Fruit fly (Drosophila melanogaster): ENCODE data around the gene Xe7.

The Xe7 gene

DNA sequence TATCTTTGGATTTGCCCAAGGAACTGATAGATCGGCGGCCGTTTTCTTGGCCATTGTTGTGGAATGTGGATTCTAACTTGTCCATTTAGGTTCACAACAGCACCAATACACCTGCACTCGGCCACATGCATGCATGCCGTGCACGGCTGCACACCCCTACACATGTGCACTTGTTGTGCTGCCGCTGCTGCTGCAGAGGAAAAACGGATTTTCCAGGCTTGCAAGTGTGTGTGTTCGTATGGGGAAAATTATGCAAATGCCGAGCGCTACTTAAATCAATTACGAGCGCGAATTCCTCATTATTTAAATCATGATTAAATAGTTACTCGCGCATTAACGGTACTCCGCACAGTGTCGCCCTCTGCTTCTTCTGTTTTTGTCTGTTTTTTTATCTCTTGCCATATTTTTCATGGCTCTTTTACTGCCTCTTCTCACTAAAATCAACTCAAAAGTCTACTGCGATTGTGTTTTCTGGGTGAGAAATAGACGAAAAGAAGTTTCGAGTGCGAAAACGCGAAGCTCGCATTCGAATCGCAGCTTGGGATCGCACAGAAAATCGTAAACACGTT is 15.5 kb upstream of the Xe7 start:
- no peak for TF ChIP-seq ttk (optimal IDR thresholded peaks at IDR 0.05)
- TF ChIP-seq psq (optimal IDR thresholded peaks at IDR 0.05) = no peak
- TF ChIP-seq h (optimal IDR thresholded peaks at IDR 0.05) = no peak
- no peak for TF ChIP-seq insv (optimal IDR thresholded peaks at IDR 0.05)

DNA sequence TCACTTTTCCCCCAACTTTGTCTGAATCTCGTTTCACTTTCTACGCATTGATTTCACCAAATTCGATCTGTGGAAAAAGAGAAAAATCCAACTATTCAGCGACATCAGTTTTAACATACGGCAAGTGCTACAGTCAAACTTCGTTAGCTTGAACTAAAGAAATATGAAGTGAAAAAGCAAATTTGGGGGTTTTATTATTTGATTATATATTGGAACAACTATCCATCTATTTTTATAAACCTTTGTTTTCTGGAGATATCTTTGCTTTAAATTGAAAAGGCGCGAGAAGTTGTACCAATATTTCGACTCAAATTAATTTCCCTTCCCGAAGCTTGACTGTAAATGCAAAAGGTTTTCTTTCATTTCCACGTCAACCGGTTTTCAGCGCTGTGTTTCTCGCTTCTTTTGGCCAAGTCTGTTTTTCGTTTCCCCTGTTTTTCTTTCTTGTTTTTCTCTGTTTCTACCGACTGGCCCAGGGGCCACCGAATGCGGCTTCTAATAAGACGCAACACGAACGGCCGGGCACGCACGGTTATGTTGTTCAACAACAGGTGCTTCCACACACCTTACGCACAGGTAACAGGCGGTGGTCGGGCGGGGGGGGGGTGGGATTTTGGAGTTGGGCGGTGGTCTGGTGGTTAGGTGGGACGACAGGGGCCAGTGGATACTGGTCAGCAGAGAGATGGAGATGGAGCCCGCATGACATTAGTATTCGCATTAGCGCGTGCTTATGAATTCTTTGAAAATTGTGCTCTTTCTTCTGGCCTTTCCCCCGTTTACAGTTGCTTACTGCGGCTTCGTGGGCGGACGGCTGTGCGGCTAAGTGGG is 14.0 kb upstream of the Xe7 start:
- no peak for TF ChIP-seq psq (optimal IDR thresholded peaks at IDR 0.05)
- TF ChIP-seq h (optimal IDR thresholded peaks at IDR 0.05) = no peak
- TF ChIP-seq Myc (optimal IDR thresholded peaks at IDR 0.05) = no peak
- TF ChIP-seq insv (optimal IDR thresholded peaks at IDR 0.05) = no peak
- TF ChIP-seq ttk (optimal IDR thresholded peaks at IDR 0.05) = no peak
- no peak for TF ChIP-seq Sin3A (optimal IDR thresholded peaks at IDR 0.05)

DNA sequence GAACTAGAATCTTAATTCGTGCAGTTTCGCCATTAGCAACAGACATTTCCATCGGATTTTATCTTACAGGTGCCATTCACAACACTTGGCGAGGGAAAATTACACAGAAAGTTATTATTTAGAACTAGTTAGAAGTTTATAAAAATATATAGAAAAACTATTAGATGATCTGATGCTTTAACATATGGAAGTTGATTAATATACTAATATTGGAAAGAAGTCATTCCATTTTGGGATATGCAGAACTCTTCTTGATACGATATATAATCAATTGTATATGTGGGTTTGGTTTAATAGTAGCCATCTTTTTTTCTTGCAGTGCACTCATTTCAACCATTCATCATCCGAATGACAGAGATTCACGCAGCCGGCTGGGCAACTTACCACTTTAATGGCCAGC is 13.1 kb upstream of the Xe7 start:
- TF ChIP-seq insv (optimal IDR thresholded peaks at IDR 0.05) (no peak), Myc (optimal IDR thresholded peaks at IDR 0.05) (no peak), h (optimal IDR thresholded peaks at IDR 0.05) (no peak), psq (optimal IDR thresholded peaks at IDR 0.05) (no peak), ttk (optimal IDR thresholded peaks at IDR 0.05) (no peak), Sin3A (optimal IDR thresholded peaks at IDR 0.05) (no peak)

DNA sequence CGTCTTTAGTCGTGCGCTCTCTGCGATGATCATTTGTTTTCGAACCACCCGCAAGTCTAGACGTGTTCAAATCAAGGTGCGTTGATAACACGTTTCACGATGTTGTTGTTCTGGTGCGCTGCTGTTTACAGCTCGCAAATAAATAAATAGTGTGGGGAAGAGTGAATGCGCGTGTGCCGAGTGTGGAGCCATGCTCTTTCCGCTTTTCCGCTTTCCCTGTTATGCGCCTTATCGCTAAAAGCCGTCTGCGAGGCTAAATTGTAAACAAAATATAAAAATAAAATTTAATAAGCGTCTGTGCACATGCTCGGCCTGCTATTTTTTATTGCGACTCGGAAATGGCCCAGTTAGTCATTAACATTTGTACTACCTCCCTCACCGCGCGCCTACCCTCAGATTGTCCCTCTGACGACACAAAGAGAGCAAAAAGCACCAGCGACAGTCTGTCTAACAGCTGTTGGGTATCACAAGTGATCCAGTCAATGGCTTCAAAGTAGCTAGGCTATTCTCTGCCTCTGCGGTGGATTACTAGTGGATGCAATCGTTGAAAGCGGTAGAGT is 3.6 kb upstream of the Xe7 start:
- no peak for TF ChIP-seq h (optimal IDR thresholded peaks at IDR 0.05)
- TF ChIP-seq Myc (optimal IDR thresholded peaks at IDR 0.05) = no peak
- TF ChIP-seq insv (optimal IDR thresholded peaks at IDR 0.05) = no peak
- TF ChIP-seq psq (optimal IDR thresholded peaks at IDR 0.05) = no peak
- TF ChIP-seq Sin3A (optimal IDR thresholded peaks at IDR 0.05) = no peak
- no peak for TF ChIP-seq ttk (optimal IDR thresholded peaks at IDR 0.05)

DNA sequence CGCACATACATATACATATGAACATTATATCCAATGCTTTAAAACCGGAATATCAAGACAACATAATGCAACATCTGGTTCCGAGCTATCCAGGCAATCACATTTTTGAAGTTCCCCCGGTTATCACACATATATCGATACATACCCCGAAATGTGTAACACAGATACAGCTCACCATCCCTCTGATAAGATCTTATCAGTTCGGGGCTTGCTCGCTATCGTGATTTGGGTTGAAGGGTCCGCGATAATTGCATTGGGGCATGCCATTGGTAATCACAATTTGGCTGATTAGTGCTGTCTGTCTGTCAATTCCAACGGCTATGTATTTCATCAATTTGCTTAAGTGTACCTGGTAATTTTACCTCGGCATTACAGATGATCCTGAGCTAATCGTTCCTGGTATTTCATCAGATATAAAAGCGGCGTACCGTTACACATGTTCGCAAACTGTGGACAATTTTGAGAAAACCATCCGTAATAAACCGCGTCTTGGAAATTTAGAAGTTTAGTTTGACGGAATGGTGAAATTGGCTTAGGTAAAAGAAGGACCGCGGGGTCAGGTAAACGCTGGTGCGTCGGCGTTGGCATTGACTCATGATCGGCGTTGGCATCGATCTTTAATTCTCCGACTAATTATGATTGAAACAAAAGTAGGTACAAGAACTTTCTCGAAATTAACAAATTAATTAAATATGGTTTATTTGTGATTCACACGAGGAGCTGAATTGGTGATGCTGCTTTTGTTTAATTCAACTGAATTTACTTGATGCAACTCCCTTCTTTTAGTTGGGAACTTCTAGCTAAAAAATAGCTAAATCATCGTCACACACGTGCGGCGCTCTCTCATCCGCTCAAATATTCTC is 2.9 kb upstream of the Xe7 start:
- TF ChIP-seq insv (optimal IDR thresholded peaks at IDR 0.05) = no peak
- no peak for TF ChIP-seq Sin3A (optimal IDR thresholded peaks at IDR 0.05)
- TF ChIP-seq ttk (optimal IDR thresholded peaks at IDR 0.05) = no peak
- no peak for TF ChIP-seq h (optimal IDR thresholded peaks at IDR 0.05)
- no peak for TF ChIP-seq Myc (optimal IDR thresholded peaks at IDR 0.05)
- no peak for TF ChIP-seq psq (optimal IDR thresholded peaks at IDR 0.05)

DNA sequence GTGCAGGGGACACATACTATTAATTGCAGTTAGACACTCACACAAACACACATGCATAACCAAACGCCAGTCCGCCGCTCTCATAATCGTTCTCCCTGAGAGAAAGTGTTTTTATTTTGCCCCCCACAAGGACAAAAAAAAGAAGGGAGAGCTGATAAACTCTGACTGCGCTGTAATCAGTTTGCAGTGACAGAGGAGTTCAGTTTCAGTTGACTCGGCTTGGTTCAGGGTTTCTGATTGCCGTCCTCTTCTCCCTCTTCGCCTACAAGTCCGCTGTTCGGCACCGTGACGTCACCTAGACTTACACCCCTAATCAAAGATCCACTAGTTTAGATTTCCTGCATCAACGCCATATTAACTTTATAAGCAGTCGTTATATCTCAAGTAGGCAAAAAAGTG is 2.1 kb upstream of the Xe7 start:
- no peak for TF ChIP-seq insv (optimal IDR thresholded peaks at IDR 0.05)
- TF ChIP-seq psq (optimal IDR thresholded peaks at IDR 0.05) = no peak
- no peak for TF ChIP-seq Sin3A (optimal IDR thresholded peaks at IDR 0.05)
- TF ChIP-seq Myc (optimal IDR thresholded peaks at IDR 0.05) = no peak
- no peak for TF ChIP-seq h (optimal IDR thresholded peaks at IDR 0.05)
- no peak for TF ChIP-seq ttk (optimal IDR thresholded peaks at IDR 0.05)

DNA sequence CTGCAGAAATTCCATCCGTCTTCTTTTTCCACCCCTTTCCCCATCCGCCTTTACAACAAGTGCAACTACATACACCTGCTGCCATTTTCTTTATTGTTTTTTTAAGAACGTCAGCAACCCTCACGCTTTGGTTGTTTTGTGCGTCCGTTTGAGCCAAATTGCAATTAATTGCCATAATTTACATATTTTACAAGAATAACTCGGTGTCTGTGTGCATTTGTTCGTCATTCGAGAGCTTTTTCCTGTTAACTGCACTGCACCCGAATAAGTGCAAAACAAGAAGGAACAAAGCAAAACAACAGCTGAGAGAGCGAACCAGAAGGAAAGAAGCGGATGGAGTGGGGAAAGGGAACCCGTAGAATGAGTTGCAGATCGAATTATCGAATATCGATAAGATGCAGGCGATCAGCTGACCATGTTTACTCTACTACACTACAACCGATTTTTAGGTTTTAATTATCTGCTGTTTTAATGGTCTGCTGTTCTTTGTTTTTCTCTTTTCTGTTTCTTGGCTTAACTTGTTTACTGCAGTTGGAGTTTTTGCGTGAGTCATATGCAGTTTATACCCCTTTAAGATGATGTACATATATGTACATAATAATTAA is 1.6 kb upstream of the Xe7 start:
- TF ChIP-seq ttk (optimal IDR thresholded peaks at IDR 0.05) (no peak), Sin3A (optimal IDR thresholded peaks at IDR 0.05) (no peak), Myc (optimal IDR thresholded peaks at IDR 0.05) (no peak), h (optimal IDR thresholded peaks at IDR 0.05) (no peak), psq (optimal IDR thresholded peaks at IDR 0.05) (no peak), insv (optimal IDR thresholded peaks at IDR 0.05) (no peak)

DNA sequence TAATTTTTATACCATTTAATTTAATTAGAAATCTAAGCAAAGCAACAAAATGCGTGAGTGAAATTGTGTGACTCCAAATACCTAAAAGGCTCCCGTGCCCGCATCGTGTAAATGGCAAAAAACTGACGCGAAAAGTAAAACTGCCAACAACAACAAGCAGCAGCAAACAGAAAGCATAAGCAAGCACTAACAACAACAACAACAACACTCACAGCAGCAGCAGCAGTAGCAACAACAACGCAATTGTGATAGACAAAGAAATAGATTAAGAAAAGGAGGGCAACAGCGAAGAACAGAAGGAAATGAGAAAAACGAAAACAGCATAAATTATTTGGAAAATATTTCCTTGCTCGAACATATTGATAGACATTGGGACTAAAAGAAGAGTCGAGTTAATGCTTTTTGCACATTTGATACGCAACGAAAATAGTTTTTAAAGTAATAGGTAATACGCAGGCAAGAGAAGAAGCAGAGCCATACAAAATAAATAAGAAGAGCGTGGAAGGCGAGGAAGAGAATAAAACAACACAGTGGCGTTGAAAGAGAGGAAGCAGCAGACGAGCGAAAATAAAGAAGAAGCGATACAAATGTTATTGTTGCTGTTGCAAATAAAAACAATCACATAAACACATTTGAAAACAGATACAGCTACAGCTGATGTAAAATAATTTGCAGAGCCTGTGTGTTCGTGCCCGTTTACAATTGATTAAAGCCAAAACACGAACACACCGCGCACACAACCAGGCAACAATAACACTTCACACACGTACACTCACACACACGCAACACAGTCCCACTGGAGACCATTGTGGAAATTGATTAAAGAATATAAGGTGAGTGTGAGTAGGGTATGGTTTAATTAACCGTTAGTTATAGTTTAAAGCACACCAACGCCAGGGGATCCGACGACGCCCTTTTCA is 866 bp upstream of the Xe7 start:
- no peak for TF ChIP-seq h (optimal IDR thresholded peaks at IDR 0.05)
- TF ChIP-seq Myc (optimal IDR thresholded peaks at IDR 0.05) = no peak
- TF ChIP-seq Sin3A (optimal IDR thresholded peaks at IDR 0.05) = no peak
- no peak for TF ChIP-seq insv (optimal IDR thresholded peaks at IDR 0.05)
- TF ChIP-seq psq (optimal IDR thresholded peaks at IDR 0.05) = peak; percentile 85

DNA sequence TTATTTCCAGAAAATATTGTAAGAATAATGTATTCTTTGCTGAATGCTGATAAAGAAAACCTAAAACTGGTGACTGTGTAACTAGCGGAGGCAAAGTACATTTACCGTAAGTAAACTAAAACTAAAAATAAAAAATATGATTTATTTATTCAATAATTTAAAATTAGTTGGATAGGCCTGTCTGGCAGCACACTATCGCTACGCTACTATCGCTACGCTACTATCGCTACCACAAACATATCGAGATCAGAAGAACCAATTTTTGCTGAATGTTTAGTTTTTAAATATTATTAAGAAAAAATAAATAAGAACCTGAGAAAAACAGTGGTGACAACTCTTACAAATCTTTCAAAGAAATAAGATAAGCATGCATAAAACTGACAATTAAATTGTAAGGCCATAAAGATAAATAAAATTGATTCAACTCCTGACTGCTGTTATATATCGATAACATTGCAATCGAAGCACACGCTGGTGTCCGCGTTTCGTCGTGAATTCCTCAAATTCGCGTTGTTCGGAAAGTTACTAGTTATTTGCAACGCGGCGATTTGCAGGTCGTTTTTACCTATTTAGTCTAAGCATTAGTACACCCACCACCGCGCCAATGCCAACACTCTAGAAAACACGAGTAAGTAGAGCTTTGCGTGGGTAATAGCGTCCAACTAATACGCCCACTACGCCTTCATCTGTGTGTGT is 8.8 kb downstream of the Xe7 start, which contains the start of gene Wdr33:
Gene Wdr33, plus strand, starts transcription at position 438 of the 696 bp plus-strand sequence.
- TF ChIP-seq psq (optimal IDR thresholded peaks at IDR 0.05) = no peak

DNA sequence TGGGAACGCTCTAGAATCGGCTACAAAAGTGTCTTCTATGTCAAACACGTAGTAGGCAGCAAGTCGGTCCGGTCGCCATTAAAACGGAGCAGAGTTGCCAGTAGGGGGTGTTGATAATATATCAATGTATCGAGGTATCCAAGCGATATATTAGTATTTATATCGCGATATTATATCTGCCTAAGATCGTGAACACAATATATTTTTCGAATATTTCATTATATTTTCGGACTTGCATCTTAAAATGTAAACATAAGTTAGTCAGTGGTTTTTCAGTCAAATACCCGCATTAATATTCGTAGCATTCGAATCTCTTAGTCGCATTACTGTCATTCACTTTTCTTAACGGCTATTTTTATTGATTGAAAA is 9.3 kb downstream of the Xe7 start, which contains the start of gene CG2182:
Gene CG2182, minus strand, starts transcription at position 84 of the 369 bp plus-strand sequence.
- TF ChIP-seq insv (optimal IDR thresholded peaks at IDR 0.05) (no peak), Sin3A (optimal IDR thresholded peaks at IDR 0.05) (no peak), Myc (optimal IDR thresholded peaks at IDR 0.05) (no peak), h (optimal IDR thresholded peaks at IDR 0.05) (no peak), psq (optimal IDR thresholded peaks at IDR 0.05) (no peak), ttk (optimal IDR thresholded peaks at IDR 0.05) (no peak)

All from Kc167 (cell line).